Fruit fly (Drosophila melanogaster) whole organism: ENCODE data around the gene TBC1D5.

Source experiments
- Dll ChIP-seq: fragments of >200 bp; optimal IDR thresholded peaks from 2 replicates; lab custom pipeline; 2017
- psq ChIP-seq: fragments of >200 bp; optimal IDR thresholded peaks from 2 replicates; lab custom pipeline; 2017
- usp ChIP-seq: fragments of >200 bp; optimal IDR thresholded peaks from 2 replicates; lab custom pipeline; 2017; ENCODE audit warnings: missing biosample characterization, missing genetic modification characterization, mixed read lengths

dm6 chr3R:13258696-13259567, 12.9 kb downstream of the TBC1D5 start, which contains the start of gene Ace:
- TF ChIP-seq psq: no peak
- no peak for TF ChIP-seq Dll
- no peak for TF ChIP-seq usp
